Fruit fly (Drosophila melanogaster) whole organism, embryonic: ENCODE results near the gene CG42486.

Experiments used
- Aef1 ChIP-seq: fragments of 200-800 bp; sonication (Bioruptor generic); IDR thresholded peaks from 3 replicates; pipeline ENCODE4 v1.3.6; 2022; ENCODE audit warnings: missing biosample characterization, missing genetic modification characterization
- Awh ChIP-seq: fragments of 200-800 bp; sonication (Bioruptor generic); IDR thresholded peaks from 2 replicates; pipeline ENCODE4, ENCODE4 v1.3.6; 2022; ENCODE audit warnings: missing biosample characterization, missing genetic modification characterization
- B-H2 ChIP-seq: fragments of 200-800 bp; sonication (Bioruptor generic); optimal IDR thresholded peaks from 2 replicates; lab custom pipeline; 2018; ENCODE audit warnings: missing biosample characterization, mild to moderate bottlenecking, missing genetic modification characterization
- CG10147 ChIP-seq: fragments of 200-800 bp; sonication (Bioruptor generic); optimal IDR thresholded peaks from 2 replicates; lab custom pipeline; 2019; ENCODE audit warnings: missing biosample characterization, mild to moderate bottlenecking, missing genetic modification characterization, moderate library complexity
- CG10654 ChIP-seq: fragments of 200-800 bp; sonication (Bioruptor generic); optimal IDR thresholded peaks from 2 replicates; lab custom pipeline; 2016; ENCODE audit warnings: missing biosample characterization, missing genetic modification characterization
- CG11504 ChIP-seq: fragments of 200-800 bp; sonication (Bioruptor generic); optimal IDR thresholded peaks from 3 replicates; lab custom pipeline; 2019; ENCODE audit warnings: missing biosample characterization, mild to moderate bottlenecking, missing genetic modification characterization, moderate library complexity
- CG13296 ChIP-seq: fragments of 200-800 bp; sonication (Bioruptor generic); optimal IDR thresholded peaks from 3 replicates; lab custom pipeline; 2018; ENCODE audit warnings: missing biosample characterization, mild to moderate bottlenecking, missing genetic modification characterization
- CG13624 ChIP-seq: fragments of 200-800 bp; sonication (Bioruptor generic); optimal IDR thresholded peaks from 2 replicates; lab custom pipeline; 2016; ENCODE audit warnings: missing biosample characterization, missing genetic modification characterization
- CG15073 ChIP-seq: fragments of 200-800 bp; sonication (Bioruptor generic); optimal IDR thresholded peaks from 2 replicates; lab custom pipeline; 2016; ENCODE audit warnings: missing biosample characterization, missing genetic modification characterization
- CG15479 ChIP-seq: fragments of 200-800 bp; sonication (Bioruptor generic); optimal IDR thresholded peaks from 3 replicates; lab custom pipeline; 2019; ENCODE audit warnings: missing biosample characterization, mild to moderate bottlenecking, missing genetic modification characterization, moderate library complexity
- CG15514 ChIP-seq: fragments of 200-800 bp; sonication (Bioruptor generic); optimal IDR thresholded peaks from 3 replicates; lab custom pipeline; 2017; ENCODE audit warnings: missing biosample characterization, missing genetic modification characterization, mild to moderate bottlenecking, moderate library complexity, missing genetic modification reagents
- CG16813 ChIP-seq: fragments of 200-800 bp; sonication (Bioruptor generic); IDR thresholded peaks from 3 replicates; pipeline ENCODE4 v1.3.6; 2022; ENCODE audit warnings: missing biosample characterization, missing genetic modification characterization; ENCODE audit not compliant: partially characterized antibody
- CG17612 ChIP-seq: fragments of 200-800 bp; sonication (Bioruptor generic); IDR thresholded peaks from 2 replicates; pipeline ENCODE4 v1.3.6; 2022; ENCODE audit warnings: missing biosample characterization, missing genetic modification characterization
- CG18011 ChIP-seq: fragments of 200-800 bp; sonication (Bioruptor generic); optimal IDR thresholded peaks from 2 replicates; lab custom pipeline; 2017; ENCODE audit warnings: missing biosample characterization, missing genetic modification characterization, mild to moderate bottlenecking, moderate library complexity, missing genotype
- CG2116 ChIP-seq: fragments of 200-800 bp; sonication (Bioruptor generic); optimal IDR thresholded peaks from 3 replicates; lab custom pipeline; 2018; ENCODE audit warnings: missing biosample characterization, mild to moderate bottlenecking, missing genetic modification characterization
- CG31365 ChIP-seq: fragments of 200-800 bp; sonication (Bioruptor generic); optimal IDR thresholded peaks from 2 replicates; lab custom pipeline; 2018; ENCODE audit warnings: missing biosample characterization, mild to moderate bottlenecking, missing genetic modification characterization
- CG42726 ChIP-seq: fragments of 200-800 bp; sonication (Bioruptor generic); IDR thresholded peaks from 2 replicates; pipeline ENCODE4 v1.3.6; 2022; ENCODE audit warnings: missing biosample characterization, missing genetic modification characterization; ENCODE audit not compliant: partially characterized antibody
- CG7271 ChIP-seq: fragments of 200-800 bp; sonication (Bioruptor generic); optimal IDR thresholded peaks from 2 replicates; lab custom pipeline; 2018; ENCODE audit warnings: missing biosample characterization, mild to moderate bottlenecking, missing genetic modification characterization, moderate library complexity
- CG8359 ChIP-seq: fragments of 200-800 bp; sonication (Bioruptor generic); optimal IDR thresholded peaks from 2 replicates; lab custom pipeline; 2017; ENCODE audit warnings: missing biosample characterization, mild to moderate bottlenecking, missing genetic modification characterization, borderline replicate concordance
- CG8388 ChIP-seq: fragments of 200-800 bp; sonication (Bioruptor generic); optimal IDR thresholded peaks from 2 replicates; lab custom pipeline; 2019; ENCODE audit warnings: missing biosample characterization, mild to moderate bottlenecking, missing genetic modification characterization, moderate library complexity
- CG8944 ChIP-seq: fragments of 200-800 bp; sonication (Bioruptor generic); optimal IDR thresholded peaks from 3 replicates; lab custom pipeline; 2016; ENCODE audit warnings: missing biosample characterization, missing genetic modification characterization
- CoRest ChIP-seq: fragments of 200-800 bp; sonication (Bioruptor generic); optimal IDR thresholded peaks from 3 replicates; lab custom pipeline; 2018; ENCODE audit warnings: missing biosample characterization, mild to moderate bottlenecking, missing genetic modification characterization, moderate library complexity
- CrebB ChIP-seq: fragments of 200-800 bp; sonication (Bioruptor generic); optimal IDR thresholded peaks from 3 replicates; lab custom pipeline; 2018; ENCODE audit warnings: missing biosample characterization, mild to moderate bottlenecking, missing genetic modification characterization
- Doc2 ChIP-seq: fragments of 200-800 bp; sonication (Bioruptor generic); IDR thresholded peaks from 2 replicates; pipeline ENCODE4 v1.3.6; 2022; ENCODE audit warnings: missing biosample characterization, missing genetic modification characterization
- Doc3 ChIP-seq: fragments of 200-800 bp; sonication (Bioruptor generic); IDR thresholded peaks from 3 replicates; pipeline ENCODE4 v1.3.6; 2022; ENCODE audit warnings: missing biosample characterization, missing genetic modification characterization; ENCODE audit not compliant: partially characterized antibody
- Ets97D ChIP-seq: fragments of 200-800 bp; sonication (Bioruptor generic); optimal IDR thresholded peaks from 3 replicates; lab custom pipeline; 2016; ENCODE audit warnings: missing biosample characterization, missing genetic modification characterization
- Hey ChIP-seq: fragments of 200-800 bp; sonication (Bioruptor generic); optimal IDR thresholded peaks from 3 replicates; lab custom pipeline; 2018; ENCODE audit warnings: missing biosample characterization, mild to moderate bottlenecking, missing genetic modification characterization
- MESR4 ChIP-seq: fragments of 200-800 bp; sonication (Bioruptor generic); optimal IDR thresholded peaks from 2 replicates; lab custom pipeline; 2018; ENCODE audit warnings: missing biosample characterization, mild to moderate bottlenecking, missing genetic modification characterization, moderate library complexity
- NC2β ChIP-seq: fragments of 200-800 bp; sonication (Bioruptor generic); optimal IDR thresholded peaks from 2 replicates; lab custom pipeline; 2016; ENCODE audit warnings: missing biosample characterization, missing genetic modification characterization
- Rx ChIP-seq: fragments of 200-800 bp; sonication (Bioruptor generic); IDR thresholded peaks from 2 replicates; pipeline ENCODE4 v1.3.6; 2022; ENCODE audit warnings: missing biosample characterization, missing genetic modification characterization
- Six4 ChIP-seq: fragments of 200-800 bp; sonication (Bioruptor generic); optimal IDR thresholded peaks from 2 replicates; lab custom pipeline; 2016; ENCODE audit warnings: missing biosample characterization, missing genetic modification characterization
- Sox102F ChIP-seq: fragments of 200-800 bp; sonication (Bioruptor generic); optimal IDR thresholded peaks from 2 replicates; lab custom pipeline; 2018; ENCODE audit warnings: missing biosample characterization, mild to moderate bottlenecking, missing genetic modification characterization, moderate library complexity
- Vsx1 ChIP-seq: fragments of 200-800 bp; sonication (Bioruptor generic); optimal IDR thresholded peaks from 2 replicates; lab custom pipeline; 2017; ENCODE audit warnings: missing biosample characterization, mild to moderate bottlenecking, missing genetic modification characterization, missing genetic modification reagents
- Xrp1 ChIP-seq: fragments of 200-800 bp; sonication (Bioruptor generic); IDR thresholded peaks from 2 replicates; pipeline ENCODE4 v1.3.6; 2022; ENCODE audit warnings: missing biosample characterization, missing genetic modification characterization
- ara ChIP-seq: fragments of 200-800 bp; sonication (Bioruptor generic); IDR thresholded peaks from 2 replicates; pipeline ENCODE4 v1.3.6; 2022; ENCODE audit warnings: missing biosample characterization, missing genetic modification characterization
- crc ChIP-seq: fragments of 200-800 bp; sonication (Bioruptor generic); optimal IDR thresholded peaks from 2 replicates; lab custom pipeline; 2016; ENCODE audit warnings: missing biosample characterization, missing genetic modification characterization
- fd64A ChIP-seq: fragments of 200-800 bp; sonication (Bioruptor generic); optimal IDR thresholded peaks from 3 replicates; lab custom pipeline; 2018; ENCODE audit warnings: missing biosample characterization, mild to moderate bottlenecking, missing genetic modification characterization
- gcm ChIP-seq: fragments of 200-800 bp; sonication (Bioruptor generic); optimal IDR thresholded peaks from 2 replicates; lab custom pipeline; 2019; ENCODE audit warnings: missing biosample characterization, mild to moderate bottlenecking, missing genetic modification characterization, moderate library complexity
- gem ChIP-seq: fragments of 200-800 bp; sonication (Bioruptor generic); optimal IDR thresholded peaks from 2 replicates; lab custom pipeline; 2019; ENCODE audit warnings: missing biosample characterization, mild to moderate bottlenecking, missing genetic modification characterization, moderate library complexity
- kah ChIP-seq: fragments of 200-800 bp; sonication (Bioruptor generic); optimal IDR thresholded peaks from 2 replicates; lab custom pipeline; 2018; ENCODE audit warnings: missing biosample characterization, mild to moderate bottlenecking, missing genetic modification characterization
- mam ChIP-seq: fragments of 200-800 bp; sonication (Bioruptor generic); optimal IDR thresholded peaks from 3 replicates; lab custom pipeline; 2016; ENCODE audit warnings: missing biosample characterization, missing genetic modification characterization
- mirr ChIP-seq: fragments of 200-800 bp; sonication (Bioruptor generic); optimal IDR thresholded peaks from 3 replicates; lab custom pipeline; 2018; ENCODE audit warnings: missing biosample characterization, mild to moderate bottlenecking, missing genetic modification characterization
- nau ChIP-seq: fragments of 200-800 bp; sonication (Bioruptor generic); optimal IDR thresholded peaks from 3 replicates; lab custom pipeline; 2017; ENCODE audit warnings: missing biosample characterization, mild to moderate bottlenecking, missing genetic modification characterization, missing genetic modification reagents
- nerfin-1 ChIP-seq: fragments of 200-800 bp; sonication (Bioruptor generic); optimal IDR thresholded peaks from 3 replicates; lab custom pipeline; 2019; ENCODE audit warnings: missing biosample characterization, mild to moderate bottlenecking, missing genetic modification characterization, moderate library complexity
- oc ChIP-seq: fragments of 200-800 bp; sonication (Bioruptor generic); optimal IDR thresholded peaks from 2 replicates; lab custom pipeline; 2018; ENCODE audit warnings: missing biosample characterization, mild to moderate bottlenecking, missing genetic modification characterization, moderate library complexity
- onecut ChIP-seq: fragments of 200-800 bp; sonication (Bioruptor generic); IDR thresholded peaks from 2 replicates; pipeline ENCODE4 v1.3.6; 2022; ENCODE audit warnings: missing biosample characterization, missing genetic modification characterization
- pros ChIP-seq: fragments of 200-800 bp; sonication (Bioruptor generic); optimal IDR thresholded peaks from 3 replicates; lab custom pipeline; 2019; ENCODE audit warnings: missing biosample characterization, mild to moderate bottlenecking, missing genetic modification characterization, moderate library complexity
- ssp ChIP-seq: fragments of 200-800 bp; sonication (Bioruptor generic); IDR thresholded peaks from 2 replicates; pipeline ENCODE4 v1.3.6; 2022; ENCODE audit warnings: missing biosample characterization, missing genetic modification characterization
- wek ChIP-seq: fragments of 200-800 bp; sonication (Bioruptor generic); optimal IDR thresholded peaks from 3 replicates; lab custom pipeline; 2018; ENCODE audit warnings: missing biosample characterization, mild to moderate bottlenecking, missing genetic modification characterization, moderate library complexity
- wor ChIP-seq: fragments of 200-800 bp; sonication (Bioruptor generic); IDR thresholded peaks from 2 replicates; pipeline ENCODE4 v1.3.6; 2022; ENCODE audit warnings: missing biosample characterization, missing genetic modification characterization

CG42486 gene

DNA sequence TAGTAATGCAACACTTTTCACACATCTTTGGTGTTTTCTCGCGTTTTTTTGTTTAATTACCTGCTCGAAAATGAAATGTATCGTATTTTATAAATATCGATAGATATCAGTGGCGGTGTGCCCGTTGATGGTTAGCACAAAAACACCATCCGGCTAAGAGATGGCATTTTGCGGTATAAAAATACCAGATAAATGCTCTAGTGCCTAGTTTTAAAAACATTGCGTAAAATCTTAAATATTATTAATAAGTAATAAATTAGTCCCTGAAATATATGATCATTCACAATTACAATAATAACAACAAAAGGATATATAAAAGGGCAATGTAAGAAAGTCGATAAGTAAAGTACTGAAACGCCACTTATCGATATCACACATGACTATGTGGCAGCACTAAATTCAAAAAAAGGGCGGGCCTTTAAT is 29.3 kb upstream of the CG42486 start, which contains the start of gene CycY:
CycY (minus strand) TSS at position 116 of the 423 bp plus-strand sequence.
- TF ChIP-seq CG8388 (GFP tag; lab: Kevin White, UChicago) (no peak), mam (no peak), nau (GFP tag; lab: Kevin White, UChicago) (no peak), Vsx1 (GFP tag; lab: Kevin White, UChicago) (peak; percentile 5), CG18011 (GFP tag; lab: Kevin White, UChicago) (no peak), pros (no peak), B-H2 (no peak), ssp (GFP tag; lab: Robert Waterston, UW) (0 out of 2 replicates have a peak, but pooled peaks have one; percentile 9), CG10147 (GFP tag; lab: Kevin White, UChicago) (peak; percentile 2), Xrp1 (GFP tag; lab: Robert Waterston, UW) (0 out of 2 replicates have a peak, but pooled peaks have one; percentile 5), CG11504 (tag; lab: Kevin White, UChicago) (peak; percentile 42), fd64A (no peak), CG13296 (no peak), Doc2 (GFP tag; lab: Robert Waterston, UW) (no peak), kah (GFP tag; lab: Kevin White, UChicago) (no peak), CG7271 (tag; lab: Kevin White, UChicago) (no peak), onecut (GFP tag; lab: Robert Waterston, UW) (no peak), Six4 (GFP tag; lab: Kevin White, UChicago) (no peak), CrebB (tag; lab: Kevin White, UChicago) (no peak), CG2116 (GFP tag; lab: Kevin White, UChicago) (peak; percentile 83), crc (GFP tag; lab: Kevin White, UChicago) (no peak), Ets97D (GFP tag; lab: Kevin White, UChicago) (peak; percentile 22), Hey (tag; lab: Kevin White, UChicago) (no peak), CG8944 (GFP tag; lab: Kevin White, UChicago) (no peak), CG15479 (GFP tag; lab: Kevin White, UChicago) (no peak), wek (GFP tag; lab: Kevin White, UChicago) (no peak), CG8359 (GFP tag; lab: Kevin White, UChicago) (no peak), gem (tag; lab: Kevin White, UChicago) (peak; percentile 57), nerfin-1 (tag; lab: Kevin White, UChicago) (peak; percentile 27), ara (no peak), NC2β (GFP tag; lab: Kevin White, UChicago) (no peak), Aef1 (GFP tag; lab: Robert Waterston, UW) (no peak), Sox102F (GFP tag; lab: Kevin White, UChicago) (peak; percentile 26), gcm (GFP tag; lab: Kevin White, UChicago) (no peak), CG16813 (GFP tag; lab: Robert Waterston, UW) (peak; percentile 64), Rx (GFP tag; lab: Robert Waterston, UW) (no peak), CoRest (tag; lab: Kevin White, UChicago) (peak; percentile 30), CG15073 (GFP tag; lab: Kevin White, UChicago) (no peak), wor (GFP tag; lab: Robert Waterston, UW) (no peak), CG10654 (no peak), mirr (GFP tag; lab: Kevin White, UChicago) (no peak), Doc3 (GFP tag; lab: Robert Waterston, UW) (peak; percentile 70), CG13624 (GFP tag; lab: Kevin White, UChicago) (no peak), MESR4 (no peak), oc (tag; lab: Kevin White, UChicago) (no peak), CG17612 (GFP tag; lab: Robert Waterston, UW) (no peak), CG31365 (no peak), CG42726 (GFP tag; lab: Robert Waterston, UW) (no peak), CG15514 (GFP tag; lab: Kevin White, UChicago) (peak; percentile 39), Awh (no peak)
